Fruit fly (Drosophila melanogaster) whole organism, prepupa: ENCODE measurements around the gene CG34242.

ENCODE experiments used
- CG11294 ChIP-seq: fragments of 200-800 bp; sonication (Bioruptor generic); IDR thresholded peaks from 2 replicates; pipeline ENCODE4 v1.3.6; 2022; ENCODE audit warnings: missing biosample characterization, missing genetic modification characterization
- CG15336 ChIP-seq: fragments of 200-800 bp; sonication (Bioruptor generic); IDR thresholded peaks from 2 replicates; pipeline ENCODE4 v1.3.6; 2022; ENCODE audit warnings: missing biosample characterization, missing genetic modification characterization
- CG31627 ChIP-seq: fragments of 200-800 bp; sonication (Bioruptor generic); optimal IDR thresholded peaks from 3 replicates; lab custom pipeline; 2016; ENCODE audit warnings: missing biosample characterization, missing genetic modification characterization
- CG6163 ChIP-seq: fragments of 200-800 bp; sonication (Bioruptor generic); IDR thresholded peaks from 3 replicates; pipeline ENCODE4 v1.3.6; 2022; ENCODE audit warnings: missing biosample characterization, missing genetic modification characterization
- CG8319 ChIP-seq: fragments of 200-800 bp; sonication (Bioruptor generic); optimal IDR thresholded peaks from 3 replicates; lab custom pipeline; 2016; ENCODE audit warnings: missing biosample characterization, missing genetic modification characterization
- Hr39 ChIP-seq: fragments of 200-800 bp; sonication (Bioruptor generic); optimal IDR thresholded peaks from 2 replicates; lab custom pipeline; 2016; ENCODE audit warnings: missing biosample characterization, missing genetic modification characterization
- Hr4 ChIP-seq: fragments of 200-800 bp; sonication (Bioruptor generic); optimal IDR thresholded peaks from 3 replicates; lab custom pipeline; 2016; ENCODE audit warnings: missing biosample characterization, missing genetic modification characterization
- OdsH ChIP-seq: fragments of 200-800 bp; sonication (Bioruptor generic); optimal IDR thresholded peaks from 3 replicates; lab custom pipeline; 2016; ENCODE audit warnings: missing biosample characterization, missing genetic modification characterization
- fkh ChIP-seq: fragments of 200-800 bp; sonication (Bioruptor generic); optimal IDR thresholded peaks from 3 replicates; lab custom pipeline; 2017; ENCODE audit warnings: missing biosample characterization, mild to moderate bottlenecking, missing genetic modification characterization, moderate library complexity
- vri ChIP-seq: fragments of 200-800 bp; sonication (Bioruptor generic); optimal IDR thresholded peaks from 3 replicates; lab custom pipeline; 2016; ENCODE audit warnings: missing biosample characterization, mild to moderate bottlenecking, missing genetic modification characterization

DNA sequence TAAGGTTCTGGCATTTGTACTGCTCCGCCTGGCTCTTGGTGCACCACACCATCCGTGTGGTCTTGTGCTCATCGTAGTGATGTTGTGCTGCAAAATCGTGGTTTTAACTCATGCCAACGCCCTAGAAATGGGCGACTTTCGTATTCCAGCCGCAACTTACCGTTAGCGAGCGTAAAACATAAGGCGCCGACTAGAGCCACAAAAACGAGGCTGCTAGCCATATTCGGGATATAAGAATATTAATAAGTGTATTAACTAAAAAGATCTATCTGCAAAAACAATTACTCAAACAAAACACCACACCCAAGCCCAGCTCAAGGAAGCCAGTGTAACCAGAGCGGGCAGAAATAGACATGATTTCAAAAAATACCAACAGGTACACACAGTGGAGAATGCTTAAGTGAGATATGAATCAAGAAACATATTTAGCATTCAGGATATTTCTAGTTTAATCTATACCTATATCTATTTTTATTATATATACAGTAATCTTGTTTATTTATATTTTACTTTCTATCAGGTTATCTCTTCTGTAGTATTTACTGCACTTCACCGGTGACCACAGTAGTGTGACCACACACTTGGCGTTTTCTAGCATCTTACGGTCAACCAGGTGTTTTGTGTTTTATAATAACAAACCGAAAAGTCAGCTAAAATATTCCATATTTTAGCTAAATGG, at the start of gene CG34242, which contains the start of gene Tsf2:
- TF ChIP-seq CG6163 (GFP tag; lab: Robert Waterston, UW) (peak; percentile 95), CG11294 (GFP tag; lab: Robert Waterston, UW) (peak; percentile 83), CG8319 (GFP tag; lab: Kevin White, UChicago) (peak; percentile 81), CG15336 (GFP tag; lab: Robert Waterston, UW) (peak; percentile 43), Hr4 (GFP tag; lab: Kevin White, UChicago) (no peak), vri (no peak), CG31627 (GFP tag; lab: Kevin White, UChicago) (no peak), Hr39 (GFP tag; lab: Kevin White, UChicago) (no peak), fkh (GFP tag; lab: Kevin White, UChicago) (peak; percentile 40), OdsH (no peak)
